Fruit fly (Drosophila melanogaster): ENCODE measurements around the gene CG14710.

Gene CG14710

dm6 chr3R:11649449-11649848 is 29.6 kb downstream of the CG14710 start (continued):
- TF ChIP-seq CG18599 (GFP tag; optimal IDR thresholded peaks at IDR 0.05), result peak; percentile 95
- TF ChIP-seq CG6272 (GFP tag; IDR thresholded peaks at IDR 0.05), result peak; percentile 93
- no peak for TF ChIP-seq Dll (GFP tag; IDR thresholded peaks at IDR 0.05; ENCODE audit: partially characterized antibody)
- TF ChIP-seq pb (GFP tag; optimal IDR thresholded peaks at IDR 0.05), result peak; percentile 96
- peak; percentile 93 for TF ChIP-seq CG31224 (GFP tag; IDR thresholded peaks at IDR 0.05)
- TF ChIP-seq Elba2 (GFP tag; optimal IDR thresholded peaks at IDR 0.05), result peak; percentile 31
- peak; percentile 96 for TF ChIP-seq sug (tag; optimal IDR thresholded peaks at IDR 0.05)
- TF ChIP-seq CG3838 (GFP tag; optimal IDR thresholded peaks at IDR 0.05), result peak; percentile 91
- no peak for TF ChIP-seq Dfd (GFP tag; optimal IDR thresholded peaks at IDR 0.05)
- TF ChIP-seq CG4360 (GFP tag; IDR thresholded peaks at IDR 0.05), result peak; percentile 59; the same call in 1 of the 2 replicates
- TF ChIP-seq CG34224 (GFP tag; IDR thresholded peaks at IDR 0.05; ENCODE audit: partially characterized antibody), result 0 out of 3 replicates have a peak, but pooled peaks have one; percentile 16
- TF ChIP-seq mirr (GFP tag; optimal IDR thresholded peaks at IDR 0.05), result peak; percentile 98
- peak; percentile 84 for TF ChIP-seq sima (GFP tag; optimal IDR thresholded peaks at IDR 0.05)
- TF ChIP-seq CG12236 (GFP tag; optimal IDR thresholded peaks at IDR 0.05), result peak; percentile 88
- no peak for TF ChIP-seq corto (GFP tag; optimal IDR thresholded peaks at IDR 0.05)
- peak; percentile 98 for TF ChIP-seq Gug (GFP tag; IDR thresholded peaks at IDR 0.05)
- TF ChIP-seq nerfin-2 (GFP tag; IDR thresholded peaks at IDR 0.05; ENCODE audit: partially characterized antibody), result no peak
- peak; percentile 81 for TF ChIP-seq CG8281 (tag; optimal IDR thresholded peaks at IDR 0.05)
- TF ChIP-seq HHEX (GFP tag; optimal IDR thresholded peaks at IDR 0.05), result peak; percentile 94
- TF ChIP-seq Rfx (GFP tag; IDR thresholded peaks at IDR 0.05), result peak; percentile 99
- peak; percentile 85 for TF ChIP-seq CG3065 (GFP tag; optimal IDR thresholded peaks at IDR 0.05)
- TF ChIP-seq onecut (GFP tag; IDR thresholded peaks at IDR 0.05), result peak; percentile 92
- peak; percentile 95 for TF ChIP-seq Optix (GFP tag; IDR thresholded peaks at IDR 0.05)
- peak; percentile 96 for TF ChIP-seq ttk (GFP tag; IDR thresholded peaks at IDR 0.05)
- TF ChIP-seq CG14441 (GFP tag; IDR thresholded peaks at IDR 0.05), result peak; percentile 98
- TF ChIP-seq CG9817 (tag; optimal IDR thresholded peaks at IDR 0.05), result peak; percentile 98
- peak; percentile 90 for TF ChIP-seq Hmx (GFP tag; optimal IDR thresholded peaks at IDR 0.05)
- peak; percentile 97 for TF ChIP-seq rib (GFP tag; IDR thresholded peaks at IDR 0.05)
- TF ChIP-seq CG16863 (GFP tag; optimal IDR thresholded peaks at IDR 0.05), result peak; percentile 94
- peak; percentile 94 for TF ChIP-seq bcd (GFP tag; optimal IDR thresholded peaks at IDR 0.05)
- TF ChIP-seq ara (GFP tag; IDR thresholded peaks at IDR 0.05), result peak; percentile 93
- peak; percentile 99 for TF ChIP-seq gro (GFP tag; optimal IDR thresholded peaks at IDR 0.05)
- TF ChIP-seq CG6689 (GFP tag; IDR thresholded peaks at IDR 0.05), result peak; percentile 95
- TF ChIP-seq kay (GFP tag; optimal IDR thresholded peaks at IDR 0.05), result peak; percentile 84
- peak; percentile 91 for TF ChIP-seq HmgD (GFP tag; optimal IDR thresholded peaks at IDR 0.05)
- TF ChIP-seq emc (GFP tag; optimal IDR thresholded peaks at IDR 0.05), result peak; percentile 94
- TF ChIP-seq tap (tag; optimal IDR thresholded peaks at IDR 0.05), result peak; percentile 93
- TF ChIP-seq CG18619 (GFP tag; optimal IDR thresholded peaks at IDR 0.05), result peak; percentile 94
- peak; percentile 96 for TF ChIP-seq CG14667 (GFP tag; IDR thresholded peaks at IDR 0.05)
- peak; percentile 53; the same call in 1 of the 3 replicates for TF ChIP-seq z (GFP tag; IDR thresholded peaks at IDR 0.05)
- peak; percentile 96 for TF ChIP-seq her (GFP tag; optimal IDR thresholded peaks at IDR 0.05)
- peak; percentile 97 for TF ChIP-seq maf-S (GFP tag; optimal IDR thresholded peaks at IDR 0.05)
- TF ChIP-seq Camta (GFP tag; optimal IDR thresholded peaks at IDR 0.05), result peak; percentile 95
- peak; percentile 97 for TF ChIP-seq stc (GFP tag; IDR thresholded peaks at IDR 0.05)
- TF ChIP-seq CG17359 (tag; optimal IDR thresholded peaks at IDR 0.05), result peak; percentile 96
- TF ChIP-seq insv (GFP tag; optimal IDR thresholded peaks at IDR 0.05), result no peak
- peak; percentile 90 for TF ChIP-seq CG4328 (GFP tag; optimal IDR thresholded peaks at IDR 0.05)
- peak; percentile 97 for TF ChIP-seq Meics (GFP tag; optimal IDR thresholded peaks at IDR 0.05)
- TF ChIP-seq Nf-YC (tag; optimal IDR thresholded peaks at IDR 0.05), result peak; percentile 88
- TF ChIP-seq phol (tag; optimal IDR thresholded peaks at IDR 0.05), result peak; percentile 88
- TF ChIP-seq schlank (tag; optimal IDR thresholded peaks at IDR 0.05), result peak; percentile 98
- peak; percentile 92 for TF ChIP-seq CG13775 (GFP tag; optimal IDR thresholded peaks at IDR 0.05)
